Fruit fly (Drosophila melanogaster): ENCODE results near the gene CG43220.
A peak's percentile ranks its signal among the peaks of the same experiment; 100 is the strongest.

Gene CG43220

DNA sequence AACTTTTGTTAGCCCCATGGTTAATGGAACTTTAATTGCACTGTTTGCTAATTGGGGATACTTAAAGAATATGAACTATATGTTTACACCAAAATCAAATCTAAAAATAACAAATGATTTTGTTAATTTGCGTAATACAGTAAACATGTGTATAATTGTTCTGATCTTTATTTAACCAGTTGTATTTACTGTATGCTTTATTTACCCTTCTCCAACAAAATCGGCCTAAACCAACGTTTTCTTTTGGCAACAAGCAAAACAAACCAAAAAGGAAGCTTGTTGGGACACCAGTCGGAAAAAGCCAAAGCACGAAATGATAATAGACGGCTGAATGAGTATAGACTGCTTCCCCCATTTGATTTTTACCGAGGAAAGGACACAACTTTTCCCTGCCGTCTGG is 15.7 kb upstream of the CG43220 start (continued):
- TF ChIP-seq CG4404 (GFP tag; IDR thresholded peaks at IDR 0.05) = no peak
- no peak for TF ChIP-seq Kr (GFP tag; optimal IDR thresholded peaks at IDR 0.05)
- peak; percentile 60 for TF ChIP-seq NfI (GFP tag; optimal IDR thresholded peaks at IDR 0.05)
- TF ChIP-seq mirr (GFP tag; optimal IDR thresholded peaks at IDR 0.05) = peak; percentile 62
- TF ChIP-seq NC2β (GFP tag; optimal IDR thresholded peaks at IDR 0.05) = no peak
- no peak for TF ChIP-seq CG8089 (GFP tag; optimal IDR thresholded peaks at IDR 0.05)
- no peak for TF ChIP-seq crp (GFP tag; optimal IDR thresholded peaks at IDR 0.05)
- TF ChIP-seq Hr3 (GFP tag; optimal IDR thresholded peaks at IDR 0.05) = no peak
- no peak for TF ChIP-seq CG6791 (GFP tag; IDR thresholded peaks at IDR 0.05; ENCODE audit: partially characterized antibody)
- TF ChIP-seq Abd-B (GFP tag; optimal IDR thresholded peaks at IDR 0.05) = no peak
- TF ChIP-seq MESR4 (GFP tag; optimal IDR thresholded peaks at IDR 0.05) = no peak
- TF ChIP-seq CG17385 (GFP tag; optimal IDR thresholded peaks at IDR 0.05) = peak; percentile 24
- no peak for TF ChIP-seq hbn (GFP tag; IDR thresholded peaks at IDR 0.05; ENCODE audit: partially characterized antibody)
- TF ChIP-seq HmgD (GFP tag; optimal IDR thresholded peaks at IDR 0.05) = no peak
- TF ChIP-seq CG3163 (GFP tag; optimal IDR thresholded peaks at IDR 0.05) = peak; percentile 14
- peak; percentile 66 for TF ChIP-seq eyg (GFP tag; optimal IDR thresholded peaks at IDR 0.05)
- no peak for TF ChIP-seq pan (optimal IDR thresholded peaks at IDR 0.05)
- TF ChIP-seq pan (GFP tag; optimal IDR thresholded peaks at IDR 0.05 in 1 of 2, IDR thresholded peaks at IDR 0.05 in 1 of 2) = no peak
- TF ChIP-seq CG11723 (GFP tag; optimal IDR thresholded peaks at IDR 0.05) = no peak
- no peak for TF ChIP-seq sim (GFP tag; IDR thresholded peaks at IDR 0.05)
- peak; percentile 61 for TF ChIP-seq org-1 (GFP tag; optimal IDR thresholded peaks at IDR 0.05)
- no peak for TF ChIP-seq ham (GFP tag; IDR thresholded peaks at IDR 0.05)
- TF ChIP-seq emc (GFP tag; optimal IDR thresholded peaks at IDR 0.05) = peak; percentile 13
- TF ChIP-seq Meics (GFP tag; optimal IDR thresholded peaks at IDR 0.05) = peak; percentile 84
- TF ChIP-seq slbo (GFP tag; IDR thresholded peaks at IDR 0.05) = no peak
- peak; percentile 62 for TF ChIP-seq cwo (GFP tag; optimal IDR thresholded peaks at IDR 0.05)
- TF ChIP-seq lilli (GFP tag; optimal IDR thresholded peaks at IDR 0.05) = peak; percentile 8
- no peak for TF ChIP-seq Deaf1 (tag; optimal IDR thresholded peaks at IDR 0.05)
- peak; percentile 59 for TF ChIP-seq pho (GFP tag; optimal IDR thresholded peaks at IDR 0.05)
- no peak for TF ChIP-seq jing (GFP tag; optimal IDR thresholded peaks at IDR 0.05)
- TF ChIP-seq TFAM (GFP tag; optimal IDR thresholded peaks at IDR 0.05) = no peak
- TF ChIP-seq klu (GFP tag; IDR thresholded peaks at IDR 0.05) = no peak
- no peak for TF ChIP-seq CG4282 (GFP tag; optimal IDR thresholded peaks at IDR 0.05)
- TF ChIP-seq jumu (GFP tag; optimal IDR thresholded peaks at IDR 0.05) = no peak
- no peak for TF ChIP-seq CG32767 (GFP tag; IDR thresholded peaks at IDR 0.05)
- peak; percentile 73; the same call in 1 of the 3 replicates for TF ChIP-seq CG11456 (GFP tag; IDR thresholded peaks at IDR 0.05)
- peak; percentile 83 for TF ChIP-seq CG2678 (tag; optimal IDR thresholded peaks at IDR 0.05)
- peak; percentile 15; the same call in 1 of the 3 replicates for TF ChIP-seq C15 (GFP tag; IDR thresholded peaks at IDR 0.05)
- peak; percentile 78 for TF ChIP-seq BtbVII (GFP tag; optimal IDR thresholded peaks at IDR 0.05)
- TF ChIP-seq Dfd (GFP tag; optimal IDR thresholded peaks at IDR 0.05) = no peak
- TF ChIP-seq bigmax (GFP tag; optimal IDR thresholded peaks at IDR 0.05) = no peak
- TF ChIP-seq CG3995 (GFP tag; optimal IDR thresholded peaks at IDR 0.05) = peak; percentile 36
- TF ChIP-seq Ets65A (GFP tag) = no peak
- TF ChIP-seq pzg (GFP tag; optimal IDR thresholded peaks at IDR 0.05) = peak; percentile 2
- peak; percentile 49 for TF ChIP-seq mam (GFP tag; optimal IDR thresholded peaks at IDR 0.05)
- no peak for TF ChIP-seq ATbp (GFP tag; optimal IDR thresholded peaks at IDR 0.05)
- no peak for TF ChIP-seq CG1602 (GFP tag; optimal IDR thresholded peaks at IDR 0.05)
- no peak for TF ChIP-seq shn (GFP tag; optimal IDR thresholded peaks at IDR 0.05)
- no peak for TF ChIP-seq Nf-YC (tag; optimal IDR thresholded peaks at IDR 0.05)
- TF ChIP-seq CG5245 (GFP tag; optimal IDR thresholded peaks at IDR 0.05) = no peak
- no peak for TF ChIP-seq tgo (GFP tag; IDR thresholded peaks at IDR 0.05)
- no peak for TF ChIP-seq fd102C (GFP tag; optimal IDR thresholded peaks at IDR 0.05)
